Worm (Caenorhabditis elegans) whole organism, young adult: ENCODE measurements around the gene F11G11.14.
A peak's percentile ranks its signal among the peaks of the same experiment; 100 is the strongest.

ENCODE experiments used
- F10E7.11 ChIP-seq: sonication (generic microtip); optimal IDR thresholded peaks from 2 replicates; lab custom pipeline; 2017; ENCODE audit warnings: mild to moderate bottlenecking, missing genetic modification characterization, moderate library complexity, missing compliant biosample characterization
- K12H6.12 ChIP-seq: fragments of 200-800 bp; sonication (Bioruptor generic); optimal IDR thresholded peaks from 2 replicates; lab custom pipeline; 2018; ENCODE audit warnings: mild to moderate bottlenecking, missing genetic modification characterization, missing compliant biosample characterization
- ceh-40 ChIP-seq: fragments of 200-800 bp; sonication (Bioruptor generic); IDR thresholded peaks from 2 replicates; pipeline ENCODE4 v1.3.6; 2022; ENCODE audit warnings: missing genetic modification characterization, missing compliant biosample characterization
- lag-1 ChIP-seq: fragments of 200-800 bp; sonication (Bioruptor generic); IDR thresholded peaks from 2 replicates; pipeline ENCODE4 v1.3.6; 2022; ENCODE audit warnings: missing genetic modification reagents, missing genetic modification characterization, missing compliant biosample characterization
- pha-4 ChIP-seq: fragments of 150-350 bp; sonication (generic microtip); optimal IDR thresholded peaks from 2 replicates; lab custom pipeline; 2014; ENCODE audit warnings: missing biosample characterization, missing genetic modification reagents, missing genetic modification characterization
- tlf-1 ChIP-seq: fragments of 200-800 bp; sonication (Bioruptor generic); optimal IDR thresholded peaks from 2 replicates; lab custom pipeline; 2018; ENCODE audit warnings: mild to moderate bottlenecking, missing genetic modification characterization, missing compliant biosample characterization
- unc-62 ChIP-seq: fragments of 150-350 bp; optimal IDR thresholded peaks from 2 replicates; lab custom pipeline; 2014; ENCODE audit warnings: missing biosample characterization, missing genetic modification reagents, missing genetic modification characterization
- xnd-1 ChIP-seq: sonication (generic microtip); optimal IDR thresholded peaks from 2 replicates; lab custom pipeline; 2016; ENCODE audit warnings: missing genotype, missing genetic modification reagents, missing genetic modification characterization, missing compliant biosample characterization

- TF ChIP-seq xnd-1, result peak; percentile 26
- no peak for TF ChIP-seq lag-1
- peak; percentile 7 for TF ChIP-seq K12H6.12
- TF ChIP-seq pha-4 (tag; lab: Kevin White, UChicago), result peak; percentile 37
- TF ChIP-seq ceh-40 (GFP tag; lab: Robert Waterston, UW), result no peak
- peak; percentile 46 for TF ChIP-seq tlf-1
- TF ChIP-seq unc-62 (GFP tag; lab: Kevin White, UChicago), result peak; percentile 29
- TF ChIP-seq F10E7.11 (tag; lab: Kevin White, UChicago), result no peak
Observed at ce11 chrII:4904277-4904676, 40.8 kb downstream of the F11G11.14 start.
